Fruit fly (Drosophila melanogaster): ENCODE results near the gene tin.

DNA sequence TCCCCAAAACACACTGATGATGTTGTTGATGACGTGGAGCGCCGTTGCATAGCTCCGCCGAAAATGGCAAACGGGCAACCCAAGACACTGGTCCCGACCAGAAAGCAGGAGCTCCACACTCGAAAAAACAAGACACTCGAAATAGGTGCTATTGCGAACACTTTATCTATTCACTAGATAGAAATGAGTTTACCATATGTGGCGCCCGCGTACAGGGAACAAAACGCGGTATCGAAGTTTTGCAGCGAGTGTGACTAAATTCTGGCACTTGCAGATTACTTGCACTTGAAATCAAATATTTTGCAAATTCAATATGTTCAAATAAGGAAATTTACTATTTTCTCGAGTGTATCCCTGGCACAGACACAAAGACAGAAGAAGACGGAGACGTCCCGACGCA lies 33.8 kb upstream of the tin start:
- TF ChIP-seq usp (GFP tag; optimal IDR thresholded peaks at IDR 0.05) (no peak), pan (optimal IDR thresholded peaks at IDR 0.05) (no peak), CG8478 (optimal IDR thresholded peaks at IDR 0.05) (no peak)
